Fruit fly (Drosophila melanogaster) whole organism, embryonic: Measurements from ENCODE around the gene CG8379.

Source experiments
- Aef1 ChIP-seq: fragments of 200-800 bp; sonication (Bioruptor generic); IDR thresholded peaks from 3 replicates; pipeline ENCODE4 v1.3.6; 2022; ENCODE audit warnings: missing biosample characterization, missing genetic modification characterization
- BEAF-32 ChIP-seq: fragments of 200-800 bp; sonication (Bioruptor generic); optimal IDR thresholded peaks from 3 replicates; lab custom pipeline; 2017; ENCODE audit warnings: missing biosample characterization, missing genetic modification characterization, mild to moderate bottlenecking, moderate library complexity, missing genetic modification reagents
- C15 ChIP-seq: fragments of 200-800 bp; sonication (Bioruptor generic); IDR thresholded peaks from 3 replicates; pipeline ENCODE4 v1.3.6; 2022; ENCODE audit warnings: missing biosample characterization, missing genetic modification characterization
- CG11695 ChIP-seq: fragments of 200-800 bp; sonication (Bioruptor generic); IDR thresholded peaks from 3 replicates; pipeline ENCODE4 v1.3.6; 2022; ENCODE audit warnings: missing biosample characterization, missing genetic modification characterization
- CG13123 ChIP-seq: fragments of 200-800 bp; sonication (Bioruptor generic); optimal IDR thresholded peaks from 2 replicates; lab custom pipeline; 2016; ENCODE audit warnings: missing biosample characterization, missing genetic modification characterization
- CG13775 ChIP-seq: fragments of 200-800 bp; sonication (Bioruptor generic); optimal IDR thresholded peaks from 3 replicates; lab custom pipeline; 2017; ENCODE audit warnings: missing biosample characterization, mild to moderate bottlenecking, missing genetic modification characterization
- CG15479 ChIP-seq: fragments of 200-800 bp; sonication (Bioruptor generic); optimal IDR thresholded peaks from 3 replicates; lab custom pipeline; 2019; ENCODE audit warnings: missing biosample characterization, mild to moderate bottlenecking, missing genetic modification characterization, moderate library complexity
- CG15696 ChIP-seq: fragments of 200-800 bp; sonication (Bioruptor generic); optimal IDR thresholded peaks from 2 replicates; lab custom pipeline; 2019; ENCODE audit warnings: missing biosample characterization, mild to moderate bottlenecking, missing genetic modification characterization, moderate library complexity
- CG16815 ChIP-seq: fragments of 200-800 bp; sonication (Bioruptor generic); optimal IDR thresholded peaks from 3 replicates; lab custom pipeline; 2017; ENCODE audit warnings: missing biosample characterization, mild to moderate bottlenecking, missing genetic modification characterization
- CG2199 ChIP-seq: fragments of 200-800 bp; sonication (Bioruptor generic); IDR thresholded peaks from 3 replicates; pipeline ENCODE4 v1.3.6; 2022; ENCODE audit warnings: missing biosample characterization, missing genetic modification characterization
- CG34224 ChIP-seq: fragments of 200-800 bp; sonication (Bioruptor generic); IDR thresholded peaks from 3 replicates; pipeline ENCODE4 v1.3.6; 2022; ENCODE audit warnings: missing biosample characterization, missing genetic modification characterization; ENCODE audit not compliant: partially characterized antibody
- CG4424 ChIP-seq: fragments of 200-800 bp; sonication (Bioruptor generic); optimal IDR thresholded peaks from 3 replicates; lab custom pipeline; 2016; ENCODE audit warnings: missing biosample characterization, missing genetic modification characterization
- CG6813 ChIP-seq: fragments of 200-800 bp; sonication (Bioruptor generic); optimal IDR thresholded peaks from 2 replicates; lab custom pipeline; 2017; ENCODE audit warnings: missing biosample characterization, missing genetic modification characterization, mild to moderate bottlenecking, moderate library complexity, missing genetic modification reagents
- CG7556 ChIP-seq: fragments of 200-800 bp; sonication (Bioruptor generic); optimal IDR thresholded peaks from 2 replicates; lab custom pipeline; 2017; ENCODE audit warnings: missing biosample characterization, mild to moderate bottlenecking, missing genetic modification characterization
- CG8359 ChIP-seq: fragments of 200-800 bp; sonication (Bioruptor generic); optimal IDR thresholded peaks from 2 replicates; lab custom pipeline; 2017; ENCODE audit warnings: missing biosample characterization, mild to moderate bottlenecking, missing genetic modification characterization, borderline replicate concordance
- CG8924 ChIP-seq: fragments of 200-800 bp; optimal IDR thresholded peaks from 3 replicates; lab custom pipeline; 2019; ENCODE audit warnings: missing biosample characterization, mild to moderate bottlenecking, missing genetic modification characterization, moderate library complexity
- CG9727 ChIP-seq: fragments of 200-800 bp; sonication (Bioruptor generic); optimal IDR thresholded peaks from 3 replicates; lab custom pipeline; 2017; ENCODE audit warnings: missing biosample characterization, mild to moderate bottlenecking, missing genetic modification characterization
- Dip3 ChIP-seq: fragments of 200-800 bp; sonication (Bioruptor generic); optimal IDR thresholded peaks from 3 replicates; lab custom pipeline; 2016; ENCODE audit warnings: missing biosample characterization, missing genetic modification characterization
- HHEX ChIP-seq: fragments of 200-800 bp; sonication (Bioruptor generic); optimal IDR thresholded peaks from 3 replicates; lab custom pipeline; 2017; ENCODE audit warnings: missing biosample characterization, mild to moderate bottlenecking, missing genetic modification characterization, missing genetic modification reagents
- Kr ChIP-seq: fragments of 200-800 bp; sonication (Bioruptor generic); optimal IDR thresholded peaks from 2 replicates; lab custom pipeline; 2017; ENCODE audit warnings: missing biosample characterization, mild to moderate bottlenecking, missing genetic modification characterization
- Med ChIP-seq: fragments of 200-800 bp; sonication (Bioruptor generic); peaks from one replicate; lab custom pipeline; 2016; ENCODE audit warnings: missing biosample characterization, missing genetic modification characterization, mild to moderate bottlenecking, inconsistent platforms, moderate library complexity
- Six4 ChIP-seq: fragments of 200-800 bp; sonication (Bioruptor generic); optimal IDR thresholded peaks from 2 replicates; lab custom pipeline; 2016; ENCODE audit warnings: missing biosample characterization, missing genetic modification characterization
- Sox102F ChIP-seq: fragments of 200-800 bp; sonication (Bioruptor generic); optimal IDR thresholded peaks from 2 replicates; lab custom pipeline; 2018; ENCODE audit warnings: missing biosample characterization, mild to moderate bottlenecking, missing genetic modification characterization, moderate library complexity
- ac ChIP-seq: fragments of 200-800 bp; sonication (Bioruptor generic); optimal IDR thresholded peaks from 3 replicates; lab custom pipeline; 2017; ENCODE audit warnings: missing biosample characterization, mild to moderate bottlenecking, missing genetic modification characterization
- ase ChIP-seq: fragments of 200-800 bp; sonication (Bioruptor generic); IDR thresholded peaks from 3 replicates; pipeline ENCODE4 v1.3.6; 2022; ENCODE audit warnings: missing biosample characterization, missing genetic modification characterization
- chinmo ChIP-seq: fragments of 200-800 bp; sonication (Bioruptor generic); IDR thresholded peaks from 4 replicates; pipeline ENCODE4 v1.3.6; 2022; ENCODE audit warnings: missing biosample characterization, missing genetic modification characterization; ENCODE audit not compliant: partially characterized antibody
- chn ChIP-seq: fragments of 200-800 bp; sonication (Bioruptor generic); optimal IDR thresholded peaks from 2 replicates; lab custom pipeline; 2016; ENCODE audit warnings: missing biosample characterization, missing genetic modification characterization
- emc ChIP-seq: fragments of 200-800 bp; sonication (Bioruptor generic); optimal IDR thresholded peaks from 2 replicates; lab custom pipeline; 2016; ENCODE audit warnings: missing biosample characterization, missing genetic modification characterization
- esg ChIP-seq: fragments of 200-800 bp; sonication (Bioruptor generic); conservative IDR thresholded peaks from 2 replicates; pipeline ENCODE4 v1.3.6; 2022; ENCODE audit warnings: missing biosample characterization, missing genetic modification characterization
- eyg ChIP-seq: fragments of 200-800 bp; sonication (Bioruptor generic); optimal IDR thresholded peaks from 3 replicates; lab custom pipeline; 2016; ENCODE audit warnings: missing biosample characterization, missing genetic modification characterization
- fd102C ChIP-seq: fragments of 200-800 bp; sonication (Bioruptor generic); optimal IDR thresholded peaks from 2 replicates; lab custom pipeline; 2018; ENCODE audit warnings: missing biosample characterization, mild to moderate bottlenecking, missing genetic modification characterization, moderate library complexity
- grau ChIP-seq: fragments of 200-800 bp; optimal IDR thresholded peaks from 3 replicates; lab custom pipeline; 2019; ENCODE audit warnings: missing biosample characterization, mild to moderate bottlenecking, missing genetic modification characterization, moderate library complexity
- grn ChIP-seq: fragments of 200-800 bp; sonication (Bioruptor generic); optimal IDR thresholded peaks from 3 replicates; lab custom pipeline; 2017; ENCODE audit warnings: missing biosample characterization, missing genetic modification characterization
- insv ChIP-seq, 2 experiments: fragments of 200-800 bp; sonication (Bioruptor generic); optimal IDR thresholded peaks; 3 replicates each; lab custom pipeline; 2016 to 2018; ENCODE audit warnings: missing biosample characterization in 2 of 2, missing genetic modification characterization in 2 of 2
- kni ChIP-seq: fragments of 200-800 bp; sonication (Bioruptor generic); optimal IDR thresholded peaks from 3 replicates; lab custom pipeline; 2017; ENCODE audit warnings: mild to moderate bottlenecking, missing biosample characterization, missing genetic modification reagents, missing genetic modification characterization
- row ChIP-seq: fragments of 200-800 bp; sonication (Bioruptor generic); IDR thresholded peaks from 3 replicates; pipeline ENCODE4 v1.3.6; 2022; ENCODE audit warnings: missing biosample characterization, missing genetic modification characterization
- sens-2 ChIP-seq: fragments of 200-800 bp; sonication (Bioruptor generic); IDR thresholded peaks from 2 replicates; pipeline ENCODE4 v1.3.6; 2022; ENCODE audit warnings: missing biosample characterization, missing genetic modification characterization
- tll ChIP-seq, 2 experiments: fragments of 200-800 bp in 1 of 2; fragments of >200 bp in 1 of 2; sonication (Bioruptor generic) in 1 of 2; optimal IDR thresholded peaks; 2 replicates each; lab custom pipeline; 2017 to 2019; ENCODE audit warnings: missing biosample characterization in 2 of 2, missing genetic modification characterization in 2 of 2, mild to moderate bottlenecking in 1 of 2, moderate library complexity in 1 of 2
- twi ChIP-seq: fragments of 200-800 bp; optimal IDR thresholded peaks from 2 replicates; lab custom pipeline; 2019; ENCODE audit warnings: missing biosample characterization, mild to moderate bottlenecking, missing genetic modification characterization, moderate library complexity
- zen ChIP-seq: fragments of 200-800 bp; sonication (Bioruptor generic); optimal IDR thresholded peaks from 3 replicates; lab custom pipeline; 2018; ENCODE audit warnings: missing biosample characterization, mild to moderate bottlenecking, missing genetic modification characterization, moderate library complexity
- zf30C ChIP-seq: fragments of 200-800 bp; sonication (Bioruptor generic); optimal IDR thresholded peaks from 3 replicates; lab custom pipeline; 2018; ENCODE audit warnings: missing biosample characterization, mild to moderate bottlenecking, missing genetic modification characterization

CG8379 gene

DNA sequence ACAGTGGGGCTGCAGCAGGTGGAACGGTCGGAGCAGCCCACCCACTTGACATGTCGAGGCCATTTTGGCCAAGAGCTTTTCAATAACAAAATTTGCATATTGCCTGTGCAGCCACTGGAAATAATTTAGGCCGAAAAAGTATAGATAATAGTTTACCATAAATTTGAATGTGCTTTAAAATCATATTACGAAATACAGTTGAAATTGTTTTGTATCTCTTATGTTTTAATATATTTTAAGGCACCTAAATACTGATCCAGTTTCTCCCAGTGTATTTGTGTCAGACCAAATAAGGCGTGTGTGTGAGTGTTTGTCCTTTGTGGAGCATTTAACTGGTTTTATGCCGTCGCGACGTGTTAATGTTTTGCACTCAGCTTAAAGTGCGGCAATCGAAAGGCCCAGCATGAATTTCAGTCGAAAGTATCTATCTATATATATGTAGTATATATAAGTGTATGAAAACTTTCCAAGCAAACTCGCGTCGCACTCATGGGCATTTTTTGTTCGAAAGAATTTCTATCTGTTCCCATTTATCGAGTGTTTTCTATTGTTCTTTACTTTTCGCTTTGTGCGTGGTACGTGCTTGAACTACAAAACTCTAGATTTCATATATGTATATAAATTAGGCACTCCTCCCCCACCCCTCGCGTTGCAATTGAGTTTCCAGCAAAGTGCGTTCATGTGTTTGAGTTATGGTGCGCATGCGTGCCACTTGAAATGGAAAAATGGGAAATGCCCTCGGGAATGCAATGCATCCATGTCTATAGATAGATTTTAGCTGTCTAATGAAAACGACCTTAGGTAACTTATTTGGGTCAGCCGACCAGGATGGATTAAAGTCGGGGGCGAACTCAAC lies 25.4 kb downstream of the CG8379 start (continued):
- TF ChIP-seq CG16815 (GFP tag; lab: Kevin White, UChicago) (peak; percentile 37), Sox102F (GFP tag; lab: Kevin White, UChicago) (peak; percentile 38), esg (GFP tag; lab: Robert Waterston, UW) (peak; percentile 29; the same call in 1 of the 2 replicates), CG8359 (GFP tag; lab: Kevin White, UChicago) (no peak), chn (GFP tag; lab: Kevin White, UChicago) (peak; percentile 12), C15 (GFP tag; lab: Robert Waterston, UW) (no peak), CG13775 (GFP tag; lab: Kevin White, UChicago) (peak; percentile 42), sens-2 (GFP tag; lab: Robert Waterston, UW) (no peak), CG34224 (GFP tag; lab: Robert Waterston, UW) (no peak), eyg (GFP tag; lab: Kevin White, UChicago) (no peak), emc (GFP tag; lab: Kevin White, UChicago) (no peak), row (GFP tag; lab: Robert Waterston, UW) (peak; percentile 36; the same call in 2 of the 3 replicates), CG7556 (GFP tag; lab: Kevin White, UChicago) (peak; percentile 25), ase (GFP tag; lab: Robert Waterston, UW) (no peak), Dip3 (no peak), grn (GFP tag; lab: Kevin White, UChicago) (no peak), HHEX (GFP tag; lab: Kevin White, UChicago) (no peak), grau (tag; lab: Kevin White, UChicago) (peak; percentile 40), zf30C (GFP tag; lab: Kevin White, UChicago) (peak; percentile 77), kni (GFP tag; lab: Kevin White, UChicago) (peak; percentile 70)

- TF ChIP-seq CG6813 = peak; percentile 0
- no peak for TF ChIP-seq Aef1 (GFP tag; lab: Robert Waterston, UW)
- TF ChIP-seq twi (tag; lab: Kevin White, UChicago) = peak; percentile 87
- TF ChIP-seq CG2199 = 0 out of 3 replicates have a peak, but pooled peaks have one; percentile 78
- TF ChIP-seq CG9727 = peak; percentile 45
- TF ChIP-seq CG4424 = no peak
- peak; percentile 35 for TF ChIP-seq zen (tag; lab: Kevin White, UChicago)
- TF ChIP-seq BEAF-32 (GFP tag; lab: Kevin White, UChicago) = no peak
- peak; percentile 83 for TF ChIP-seq CG15479 (GFP tag; lab: Kevin White, UChicago)
- TF ChIP-seq CG11695 (GFP tag; lab: Robert Waterston, UW) = no peak
- peak; percentile 91 for TF ChIP-seq fd102C (GFP tag; lab: Kevin White, UChicago)
- TF ChIP-seq ac (GFP tag; lab: Kevin White, UChicago) = peak; percentile 41
- peak; percentile 20 for TF ChIP-seq CG8924 (tag; lab: Kevin White, UChicago)
- TF ChIP-seq insv (GFP tag; optimal IDR thresholded peaks at IDR 0.05; lab: Kevin White, UChicago) = peak in 1 of 2 experiments; percentile 1
- no peak for TF ChIP-seq CG13123 (GFP tag; lab: Kevin White, UChicago)
- TF ChIP-seq Med (GFP tag; lab: Kevin White, UChicago) = peak; percentile 39
- TF ChIP-seq Six4 (GFP tag; lab: Kevin White, UChicago) = no peak
- TF ChIP-seq Kr = peak; percentile 0
- peak in 1 of 2 experiments; percentile 94 for TF ChIP-seq tll (GFP tag; optimal IDR thresholded peaks at IDR 0.05; lab: Kevin White, UChicago)
- TF ChIP-seq CG15696 (tag; lab: Kevin White, UChicago) = peak; percentile 61
- TF ChIP-seq chinmo (GFP tag; lab: Robert Waterston, UW) = no peak
These were observed 26.4 kb downstream of the CG8379 start for dm6 chr3R:8850616-8851015.
